Worm (Caenorhabditis elegans) whole organism, mixed stage, embryonic: ENCODE results near the gene srbc-70.

Experiments used
- M03D4.4 ChIP-seq: sonication (generic microtip); optimal IDR thresholded peaks from 2 replicates; lab custom pipeline; 2017; ENCODE audit warnings: mild to moderate bottlenecking, missing genetic modification characterization, missing compliant biosample characterization
- bed-3 ChIP-seq: fragments of 200-800 bp; sonication (Bioruptor generic); optimal IDR thresholded peaks from 3 replicates; lab custom pipeline; 2018; ENCODE audit warnings: mild to moderate bottlenecking, missing genetic modification characterization, moderate library complexity, missing compliant biosample characterization
- blmp-1 ChIP-seq: fragments of 150-350 bp; optimal IDR thresholded peaks from 2 replicates; lab custom pipeline; 2014; ENCODE audit warnings: missing biosample characterization, missing genetic modification characterization
- ceh-39 ChIP-seq: fragments of 150-350 bp; optimal IDR thresholded peaks from 2 replicates; lab custom pipeline; 2014; ENCODE audit warnings: missing biosample characterization, missing genetic modification characterization
- ceh-43 ChIP-seq: fragments of 200-800 bp; sonication (Bioruptor generic); optimal IDR thresholded peaks from 2 replicates; lab custom pipeline; 2018; ENCODE audit warnings: mild to moderate bottlenecking, missing genetic modification characterization, moderate library complexity, missing compliant biosample characterization
- ceh-83 ChIP-seq: fragments of 200-800 bp; sonication (Bioruptor generic); optimal IDR thresholded peaks from 2 replicates; lab custom pipeline; 2018; ENCODE audit warnings: mild to moderate bottlenecking, missing genetic modification characterization, missing compliant biosample characterization
- ces-1 ChIP-seq: fragments of 150-350 bp; optimal IDR thresholded peaks from 2 replicates; lab custom pipeline; 2014; ENCODE audit warnings: missing biosample characterization, missing genetic modification reagents, missing genetic modification characterization
- drap-1 ChIP-seq: fragments of 200-800 bp; sonication (Bioruptor generic); optimal IDR thresholded peaks from 3 replicates; lab custom pipeline; 2018; ENCODE audit warnings: mild to moderate bottlenecking, missing genetic modification characterization, missing compliant biosample characterization
- elt-1 ChIP-seq: sonication (generic microtip); optimal IDR thresholded peaks from 2 replicates; lab custom pipeline; 2017; ENCODE audit warnings: missing genetic modification characterization, mild to moderate bottlenecking, missing compliant biosample characterization, antibody characterized with exemption, moderate library complexity, borderline replicate concordance; ENCODE audit not compliant: insufficient read depth
- elt-3 ChIP-seq: fragments of 150-350 bp; optimal IDR thresholded peaks from 2 replicates; lab custom pipeline; 2014; ENCODE audit warnings: missing biosample characterization, missing genetic modification characterization
- ham-2 ChIP-seq: fragments of 200-800 bp; sonication (Bioruptor generic); optimal IDR thresholded peaks from 2 replicates; lab custom pipeline; 2018; ENCODE audit warnings: mild to moderate bottlenecking, missing genetic modification characterization, missing compliant biosample characterization
- hlh-1 ChIP-seq: fragments of 150-350 bp; optimal IDR thresholded peaks from 2 replicates; lab custom pipeline; 2014; ENCODE audit warnings: missing biosample characterization, missing genetic modification reagents, missing genetic modification characterization
- lin-13 ChIP-seq: fragments of 150-350 bp; optimal IDR thresholded peaks from 2 replicates; lab custom pipeline; 2014; ENCODE audit warnings: missing biosample characterization, missing genetic modification characterization
- lin-32 ChIP-seq: fragments of 200-800 bp; sonication (Bioruptor generic); optimal IDR thresholded peaks from 2 replicates; lab custom pipeline; 2018; ENCODE audit warnings: mild to moderate bottlenecking, missing genetic modification characterization, missing compliant biosample characterization
- lsy-2 ChIP-seq: fragments of 150-350 bp; optimal IDR thresholded peaks from 2 replicates; lab custom pipeline; 2014; ENCODE audit warnings: missing biosample characterization, missing genetic modification characterization
- mab-5 ChIP-seq: fragments of 150-350 bp; optimal IDR thresholded peaks from 2 replicates; lab custom pipeline; 2014; ENCODE audit warnings: missing biosample characterization, missing genetic modification characterization
- mls-2 ChIP-seq: sonication (generic microtip); optimal IDR thresholded peaks from 2 replicates; lab custom pipeline; 2016; ENCODE audit warnings: mild to moderate bottlenecking, missing genetic modification characterization, moderate library complexity, missing compliant biosample characterization
- nhr-12 ChIP-seq: fragments of 150-350 bp; optimal IDR thresholded peaks from 2 replicates; lab custom pipeline; 2014; ENCODE audit warnings: missing biosample characterization, missing genetic modification characterization
- nhr-2 ChIP-seq: fragments of 150-350 bp; optimal IDR thresholded peaks from 2 replicates; lab custom pipeline; 2014; ENCODE audit warnings: missing biosample characterization, missing genetic modification characterization
- nhr-237 ChIP-seq: fragments of 150-350 bp; optimal IDR thresholded peaks from 2 replicates; lab custom pipeline; 2014; ENCODE audit warnings: missing biosample characterization, missing genetic modification characterization
- nhr-28 ChIP-seq: fragments of 150-350 bp; optimal IDR thresholded peaks from 2 replicates; lab custom pipeline; 2014; ENCODE audit warnings: missing biosample characterization, missing genetic modification characterization
- nhr-76 ChIP-seq: sonication (generic microtip); optimal IDR thresholded peaks from 2 replicates; lab custom pipeline; 2017; ENCODE audit warnings: missing biosample characterization, missing genetic modification characterization
- pha-4 ChIP-seq: fragments of 150-350 bp; optimal IDR thresholded peaks from 2 replicates; lab custom pipeline; 2018; ENCODE audit warnings: missing biosample characterization, missing genetic modification reagents, missing genetic modification characterization
- sem-2 ChIP-seq: fragments of 200-800 bp; sonication (Bioruptor generic); optimal IDR thresholded peaks from 2 replicates; lab custom pipeline; 2018; ENCODE audit warnings: mild to moderate bottlenecking, missing genetic modification characterization, missing compliant biosample characterization
- snpc-4 ChIP-seq: fragments of 150-350 bp; optimal IDR thresholded peaks from 2 replicates; lab custom pipeline; 2014; ENCODE audit warnings: missing biosample characterization, missing genetic modification characterization
- sptf-1 ChIP-seq: sonication (generic microtip); optimal IDR thresholded peaks from 2 replicates; lab custom pipeline; 2017; ENCODE audit warnings: mild to moderate bottlenecking, missing genetic modification characterization, moderate library complexity, missing compliant biosample characterization
- tbx-8 ChIP-seq: fragments of 200-800 bp; sonication (Bioruptor generic); optimal IDR thresholded peaks from 2 replicates; lab custom pipeline; 2018; ENCODE audit warnings: mild to moderate bottlenecking, missing genetic modification characterization, moderate library complexity, missing compliant biosample characterization
- unc-120 ChIP-seq: sonication (generic microtip); optimal IDR thresholded peaks from 2 replicates; lab custom pipeline; 2017; ENCODE audit warnings: missing genetic modification characterization, missing compliant biosample characterization; ENCODE audit not compliant: poor library complexity, severe bottlenecking
- unc-39 ChIP-seq: fragments of 150-350 bp; optimal IDR thresholded peaks from 2 replicates; lab custom pipeline; 2014; ENCODE audit warnings: missing biosample characterization, missing genetic modification characterization
- unc-62 ChIP-seq: fragments of 150-350 bp; optimal IDR thresholded peaks from 2 replicates; lab custom pipeline; 2014; ENCODE audit warnings: missing biosample characterization, missing genetic modification reagents, missing genetic modification characterization
- zip-8 ChIP-seq: fragments of 150-350 bp; optimal IDR thresholded peaks from 2 replicates; lab custom pipeline; 2014; ENCODE audit warnings: missing biosample characterization, missing genetic modification characterization
- ztf-11 ChIP-seq: fragments of 150-350 bp; optimal IDR thresholded peaks from 2 replicates; lab custom pipeline; 2014; ENCODE audit warnings: missing biosample characterization, missing genetic modification characterization

srbc-70 gene

ce11 chrIV:4216099-4216894 is 11.5 kb downstream of the srbc-70 start:
- TF ChIP-seq drap-1 = no peak
- TF ChIP-seq nhr-28 = no peak
- TF ChIP-seq unc-62 (GFP tag; lab: Kevin White, UChicago) = no peak
- no peak for TF ChIP-seq zip-8 (tag; lab: Kevin White, UChicago)
- TF ChIP-seq hlh-1 (tag; lab: Kevin White, UChicago) = no peak

- no peak for TF ChIP-seq drap-1
- no peak for TF ChIP-seq nhr-28
- TF ChIP-seq lin-13 (tag; lab: Kevin White, UChicago) = no peak
- no peak for TF ChIP-seq ces-1 (GFP tag; lab: Kevin White, UChicago)
- no peak for TF ChIP-seq ceh-43 (GFP tag; lab: Kevin White, UChicago)
- no peak for TF ChIP-seq elt-3 (tag; lab: Kevin White, UChicago)
- peak; percentile 21 for TF ChIP-seq pha-4 (tag; lab: Kevin White, UChicago)
- TF ChIP-seq sem-2 = no peak
- no peak for TF ChIP-seq tbx-8 (GFP tag; lab: Kevin White, UChicago)
- TF ChIP-seq nhr-237 = peak; percentile 68
- no peak for TF ChIP-seq lsy-2 (tag; lab: Kevin White, UChicago)
- TF ChIP-seq ham-2 (GFP tag; lab: Kevin White, UChicago) = no peak
- peak; percentile 70 for TF ChIP-seq unc-62 (GFP tag; lab: Kevin White, UChicago)
- no peak for TF ChIP-seq elt-1 (tag; lab: Kevin White, UChicago)
- TF ChIP-seq snpc-4 (tag; lab: Kevin White, UChicago) = no peak
- TF ChIP-seq M03D4.4 (tag; lab: Kevin White, UChicago) = no peak
- no peak for TF ChIP-seq blmp-1 (tag; lab: Kevin White, UChicago)
- no peak for TF ChIP-seq mab-5 (tag; lab: Kevin White, UChicago)
These were observed 12.5 kb downstream of the srbc-70 start for ce11 chrIV:4215349-4215748.

- TF ChIP-seq blmp-1 (tag; lab: Kevin White, UChicago) (no peak), unc-39 (tag; lab: Kevin White, UChicago) (no peak), sptf-1 (tag; lab: Kevin White, UChicago) (no peak), nhr-2 (no peak), drap-1 (no peak), nhr-28 (peak; percentile 32)
These were observed 15.1 kb downstream of the srbc-70 start for ce11 chrIV:4212733-4213132.

ce11 chrIV:4210868-4211267 is 16.9 kb downstream of the srbc-70 start:
- TF ChIP-seq bed-3 (GFP tag; lab: Kevin White, UChicago) (no peak), drap-1 (no peak), ham-2 (GFP tag; lab: Kevin White, UChicago) (no peak), hlh-1 (tag; lab: Kevin White, UChicago) (no peak), nhr-2 (no peak), ztf-11 (tag; lab: Kevin White, UChicago) (no peak)

ce11 chrIV:4209084-4209483 is 18.7 kb downstream of the srbc-70 start:
- TF ChIP-seq M03D4.4 (tag; lab: Kevin White, UChicago) (no peak), unc-120 (tag; lab: Kevin White, UChicago) (no peak), unc-39 (tag; lab: Kevin White, UChicago) (no peak), ham-2 (GFP tag; lab: Kevin White, UChicago) (no peak), lin-32 (GFP tag; lab: Kevin White, UChicago) (no peak), bed-3 (GFP tag; lab: Kevin White, UChicago) (no peak)

ce11 chrIV:4207088-4207487 is 20.7 kb downstream of the srbc-70 start, which contains the start of gene osgn-1:
osgn-1 (plus strand) TSS chrIV:4207388.
- TF ChIP-seq snpc-4 (tag; lab: Kevin White, UChicago) (no peak), nhr-12 (tag; lab: Kevin White, UChicago) (no peak), mls-2 (tag; lab: Kevin White, UChicago) (no peak), blmp-1 (tag; lab: Kevin White, UChicago) (no peak), ceh-39 (tag; lab: Kevin White, UChicago) (no peak), tbx-8 (GFP tag; lab: Kevin White, UChicago) (no peak), lsy-2 (tag; lab: Kevin White, UChicago) (no peak), ceh-43 (GFP tag; lab: Kevin White, UChicago) (no peak), nhr-76 (tag; lab: Kevin White, UChicago) (no peak), elt-1 (tag; lab: Kevin White, UChicago) (no peak), ceh-83 (GFP tag; lab: Kevin White, UChicago) (no peak), zip-8 (tag; lab: Kevin White, UChicago) (no peak), unc-62 (GFP tag; lab: Kevin White, UChicago) (no peak), nhr-2 (no peak), hlh-1 (tag; lab: Kevin White, UChicago) (no peak), sem-2 (no peak), nhr-28 (no peak), lin-13 (tag; lab: Kevin White, UChicago) (no peak)
